Fruit fly (Drosophila melanogaster): ENCODE measurements around the gene Cftr.

Cftr gene

dm6 chr3R:24544388-24544787, 674 bp upstream of the Cftr start, which contains the start of gene Esyt2 (continued):
- no peak for TF ChIP-seq CkIIα-i1 (GFP tag; IDR thresholded peaks at IDR 0.05)
- peak; percentile 77 for TF ChIP-seq slbo (GFP tag; IDR thresholded peaks at IDR 0.05)
- TF ChIP-seq CG16815 (GFP tag; optimal IDR thresholded peaks at IDR 0.05), result peak; percentile 43
- peak; percentile 56 for TF ChIP-seq CG17359 (tag; optimal IDR thresholded peaks at IDR 0.05)
- no peak for TF ChIP-seq peb (GFP tag; IDR thresholded peaks at IDR 0.05)
- peak; percentile 27 for TF ChIP-seq CG2120 (GFP tag; optimal IDR thresholded peaks at IDR 0.05)
- TF ChIP-seq CG14710 (tag; optimal IDR thresholded peaks at IDR 0.05), result no peak
- no peak for TF ChIP-seq Spps (tag; optimal IDR thresholded peaks at IDR 0.05)
- TF ChIP-seq CG6765 (GFP tag; optimal IDR thresholded peaks at IDR 0.05), result no peak
- peak; percentile 49; the same call in 1 of the 2 replicates for TF ChIP-seq lmd (GFP tag; IDR thresholded peaks at IDR 0.05)
- TF ChIP-seq mirr (GFP tag; optimal IDR thresholded peaks at IDR 0.05), result peak; percentile 69
- TF ChIP-seq Blimp-1 (GFP tag; optimal IDR thresholded peaks at IDR 0.05), result peak; percentile 27
- 0 out of 2 replicates have a peak, but pooled peaks have one; percentile 46 for TF ChIP-seq al (GFP tag; IDR thresholded peaks at IDR 0.05)
- peak; percentile 78 for TF ChIP-seq CG9932 (GFP tag; IDR thresholded peaks at IDR 0.05)
- no peak for TF ChIP-seq Dip2 (GFP tag; IDR thresholded peaks at IDR 0.05)
- peak; percentile 10 for TF ChIP-seq mam (GFP tag; optimal IDR thresholded peaks at IDR 0.05)
- TF ChIP-seq CG4360 (GFP tag; IDR thresholded peaks at IDR 0.05), result no peak
- TF ChIP-seq phol (tag; optimal IDR thresholded peaks at IDR 0.05), result peak; percentile 13
- TF ChIP-seq CG6689 (GFP tag; IDR thresholded peaks at IDR 0.05), result peak; percentile 39; the same call in 1 of the 2 replicates
- TF ChIP-seq dm (GFP tag; optimal IDR thresholded peaks at IDR 0.05), result no peak
- peak; percentile 55; the same call in 1 of the 2 replicates for TF ChIP-seq crol (GFP tag; IDR thresholded peaks at IDR 0.05)
- no peak for TF ChIP-seq BEAF-32 (GFP tag; optimal IDR thresholded peaks at IDR 0.05)
- peak; percentile 35 for TF ChIP-seq az2 (GFP tag; optimal IDR thresholded peaks at IDR 0.05)
- peak; percentile 37; the same call in 1 of the 3 replicates for TF ChIP-seq Dbx (GFP tag; IDR thresholded peaks at IDR 0.05)
- TF ChIP-seq wdn (GFP tag; IDR thresholded peaks at IDR 0.05), result peak; percentile 37; the same call in 1 of the 2 replicates
- no peak for TF ChIP-seq Hr3 (GFP tag; optimal IDR thresholded peaks at IDR 0.05)
- peak; percentile 32 for TF ChIP-seq CG2712 (tag; optimal IDR thresholded peaks at IDR 0.05)
- peak; percentile 66 for TF ChIP-seq Dek (tag; optimal IDR thresholded peaks at IDR 0.05)
- peak; percentile 4 for TF ChIP-seq CG13424 (tag; optimal IDR thresholded peaks at IDR 0.05)
- peak; percentile 42 for TF ChIP-seq ftz-f1 (GFP tag; optimal IDR thresholded peaks at IDR 0.05)
- peak; percentile 47 for TF ChIP-seq grau (tag; optimal IDR thresholded peaks at IDR 0.05)
- peak; percentile 0 for TF ChIP-seq CoRest (tag; optimal IDR thresholded peaks at IDR 0.05)
- no peak for TF ChIP-seq CG11723 (GFP tag; optimal IDR thresholded peaks at IDR 0.05)
- TF ChIP-seq prd (optimal IDR thresholded peaks at IDR 0.05), result no peak
- peak; percentile 27; the same call in 1 of the 3 replicates for TF ChIP-seq prd (GFP tag; IDR thresholded peaks at IDR 0.05)
- TF ChIP-seq PHDP (tag; optimal IDR thresholded peaks at IDR 0.05), result peak; percentile 8
- TF ChIP-seq run (tag; optimal IDR thresholded peaks at IDR 0.05), result peak; percentile 52
- TF ChIP-seq CG14965 (GFP tag; optimal IDR thresholded peaks at IDR 0.05; ENCODE audit: borderline replicate concordance), result no peak
- TF ChIP-seq CG18599 (GFP tag; optimal IDR thresholded peaks at IDR 0.05), result peak; percentile 62
- TF ChIP-seq fd96Cb (tag; optimal IDR thresholded peaks at IDR 0.05), result peak; percentile 3
- TF ChIP-seq dmrt99B (tag; optimal IDR thresholded peaks at IDR 0.05), result peak; percentile 42
- no peak for TF ChIP-seq tup (GFP tag; optimal IDR thresholded peaks at IDR 0.05)
- TF ChIP-seq CG3847 (GFP tag; IDR thresholded peaks at IDR 0.05), result peak; percentile 14; the same call in 1 of the 2 replicates
- no peak for TF ChIP-seq CG18011 (GFP tag; optimal IDR thresholded peaks at IDR 0.05)
- peak; percentile 53; the same call in 2 of the 3 replicates for TF ChIP-seq CG11456 (GFP tag; IDR thresholded peaks at IDR 0.05)
- TF ChIP-seq Ptx1 (GFP tag; IDR thresholded peaks at IDR 0.05), result peak; percentile 47
- no peak for TF ChIP-seq CG15514 (GFP tag; optimal IDR thresholded peaks at IDR 0.05)
- 0 out of 2 replicates have a peak, but pooled peaks have one; percentile 22 for TF ChIP-seq CG5953 (GFP tag; IDR thresholded peaks at IDR 0.05)
- peak; percentile 30 for TF ChIP-seq CG7556 (GFP tag; optimal IDR thresholded peaks at IDR 0.05)
- peak; percentile 15 for TF ChIP-seq wek (GFP tag; optimal IDR thresholded peaks at IDR 0.05)
